Fruit fly (Drosophila melanogaster) whole organism, wandering third instar larva: ENCODE results near the gene CG10638.

Source experiments
- Abd-B ChIP-seq: fragments of >200 bp; optimal IDR thresholded peaks from 2 replicates; lab custom pipeline; 2017; ENCODE audit warnings: missing biosample characterization, missing genetic modification characterization
- CG32264 ChIP-seq: fragments of 200-800 bp; sonication (Bioruptor generic); optimal IDR thresholded peaks from 2 replicates; lab custom pipeline; 2016; ENCODE audit warnings: missing biosample characterization, missing genetic modification characterization
- CG9705 ChIP-seq: fragments of 200-800 bp; sonication (Bioruptor generic); optimal IDR thresholded peaks from 2 replicates; lab custom pipeline; 2018; ENCODE audit warnings: missing biosample characterization, mild to moderate bottlenecking, missing genetic modification characterization
- CrebA ChIP-seq: fragments of 200-800 bp; sonication (Bioruptor generic); optimal IDR thresholded peaks from 2 replicates; lab custom pipeline; 2016; ENCODE audit warnings: missing biosample characterization, mild to moderate bottlenecking, missing genetic modification characterization, borderline replicate concordance
- Dfd ChIP-seq: fragments of >200 bp; optimal IDR thresholded peaks from 2 replicates; lab custom pipeline; 2017; ENCODE audit warnings: missing biosample characterization, missing genetic modification characterization
- Dif ChIP-seq: fragments of 200-275, 200-300 bp; sonication (Bioruptor generic); optimal IDR thresholded peaks from 2 replicates; lab custom pipeline; 2018; ENCODE audit warnings: missing biosample characterization, missing genetic modification characterization; ENCODE audit not compliant: partially characterized antibody
- GATAd ChIP-seq: sonication (Bioruptor generic); optimal IDR thresholded peaks from 2 replicates; lab custom pipeline; 2016; ENCODE audit warnings: missing biosample characterization, missing genetic modification characterization
- HLH106 ChIP-seq: fragments of 200-800 bp; optimal IDR thresholded peaks from 3 replicates; lab custom pipeline; 2019; ENCODE audit warnings: missing biosample characterization, mild to moderate bottlenecking, missing genetic modification characterization, moderate library complexity
- Hnf4 ChIP-seq: fragments of 200-800 bp; sonication (Bioruptor generic); optimal IDR thresholded peaks from 2 replicates; lab custom pipeline; 2016; ENCODE audit warnings: missing biosample characterization, mild to moderate bottlenecking, missing genetic modification characterization
- Hr78 ChIP-seq: fragments of >200 bp; optimal IDR thresholded peaks from 2 replicates; lab custom pipeline; 2017; ENCODE audit warnings: missing biosample characterization, missing genetic modification characterization
- Hr83 ChIP-seq: fragments of 200-300 bp; sonication (Bioruptor generic); optimal IDR thresholded peaks from 2 replicates; lab custom pipeline; 2016; ENCODE audit warnings: missing biosample characterization, mild to moderate bottlenecking, missing genetic modification characterization, moderate library complexity; ENCODE audit not compliant: poor library complexity, severe bottlenecking
- Jra ChIP-seq: sonication (Bioruptor generic); optimal IDR thresholded peaks from 2 replicates; lab custom pipeline; 2016; ENCODE audit warnings: missing biosample characterization, missing genetic modification characterization
- Mio ChIP-seq: sonication (Bioruptor generic); optimal IDR thresholded peaks from 2 replicates; lab custom pipeline; 2016; ENCODE audit warnings: missing biosample characterization, missing genetic modification characterization
- Myc ChIP-seq: fragments of >200 bp; optimal IDR thresholded peaks from 2 replicates; lab custom pipeline; 2017
- OdsH ChIP-seq: fragments of 200-800 bp; sonication (Bioruptor generic); optimal IDR thresholded peaks from 2 replicates; lab custom pipeline; 2016; ENCODE audit warnings: missing biosample characterization, mild to moderate bottlenecking, missing genetic modification characterization
- Rel ChIP-seq, 2 experiments: fragments of 200-800 bp; sonication (Bioruptor generic) in 1 of 2; optimal IDR thresholded peaks; 2 replicates in 1 of 2; 3 replicates in 1 of 2; lab custom pipeline; 2016 to 2019; ENCODE audit warnings: mild to moderate bottlenecking in 2 of 2, missing biosample characterization in 2 of 2, missing genetic modification characterization in 2 of 2, moderate library complexity in 1 of 2
- Sp1 ChIP-seq: fragments of 200-800 bp; sonication (Bioruptor generic); optimal IDR thresholded peaks from 3 replicates; lab custom pipeline; 2019; ENCODE audit warnings: missing biosample characterization, mild to moderate bottlenecking, missing genetic modification characterization, moderate library complexity
- Vsx2 ChIP-seq: fragments of 200-300, 225-300 bp; sonication (Bioruptor generic); optimal IDR thresholded peaks from 2 replicates; lab custom pipeline; 2018; ENCODE audit warnings: missing biosample characterization, missing genetic modification characterization; ENCODE audit not compliant: partially characterized antibody
- br ChIP-seq: fragments of 200-800 bp; sonication (Bioruptor generic); optimal IDR thresholded peaks from 2 replicates; lab custom pipeline; 2016; ENCODE audit warnings: missing biosample characterization, missing genetic modification characterization
- dl ChIP-seq, 2 experiments: fragments of 175-275, 200-275 bp in 1 of 2; fragments of 200-275 bp in 1 of 2; sonication (Bioruptor generic); optimal IDR thresholded peaks; lab custom pipeline; 2018; ENCODE audit warnings: mild to moderate bottlenecking in 2 of 2, missing biosample characterization in 2 of 2, missing genetic modification characterization in 2 of 2, moderate library complexity in 2 of 2; ENCODE audit not compliant: partially characterized antibody in 2 of 2, insufficient read depth in 1 of 2
- dmrt93B ChIP-seq: fragments of 200-800 bp; sonication (Bioruptor generic); optimal IDR thresholded peaks from 2 replicates; lab custom pipeline; 2018; ENCODE audit warnings: missing biosample characterization, mild to moderate bottlenecking, missing genetic modification characterization
- dsf ChIP-seq: sonication (Bioruptor generic); optimal IDR thresholded peaks from 2 replicates; lab custom pipeline; 2016; ENCODE audit warnings: missing biosample characterization, missing genetic modification characterization, borderline replicate concordance
- ey ChIP-seq: fragments of 200-800 bp; sonication (Bioruptor generic); optimal IDR thresholded peaks from 2 replicates; lab custom pipeline; 2016; ENCODE audit warnings: missing biosample characterization, missing genetic modification characterization
- foxo ChIP-seq, 2 experiments: fragments of 200-800 bp; sonication (Bioruptor generic); optimal IDR thresholded peaks; 2 replicates in 1 of 2; 3 replicates in 1 of 2; lab custom pipeline; 2016 to 2017; ENCODE audit warnings: missing biosample characterization in 2 of 2, missing genetic modification characterization in 2 of 2
- fru ChIP-seq: fragments of 200-800 bp; sonication (Bioruptor generic); optimal IDR thresholded peaks from 3 replicates; lab custom pipeline; 2016; ENCODE audit warnings: missing biosample characterization, mild to moderate bottlenecking, missing genetic modification characterization
- h ChIP-seq: fragments of 200-800 bp; sonication (Bioruptor generic); optimal IDR thresholded peaks from 3 replicates; lab custom pipeline; 2016; ENCODE audit warnings: missing biosample characterization, mild to moderate bottlenecking, missing genetic modification characterization
- jim ChIP-seq: fragments of 175-275, 200-325 bp; sonication (Bioruptor generic); optimal IDR thresholded peaks from 2 replicates; lab custom pipeline; 2016; ENCODE audit warnings: missing biosample characterization, mild to moderate bottlenecking, missing genetic modification characterization
- pan ChIP-seq: fragments of >200 bp; optimal IDR thresholded peaks from 2 replicates; lab custom pipeline; 2017
- psq ChIP-seq: fragments of 200-800 bp; sonication (Bioruptor generic); optimal IDR thresholded peaks from 3 replicates; lab custom pipeline; 2017; ENCODE audit warnings: missing biosample characterization, mild to moderate bottlenecking, missing genetic modification characterization, moderate library complexity
- rgr ChIP-seq: fragments of 200-800 bp; sonication (Bioruptor generic); optimal IDR thresholded peaks from 3 replicates; lab custom pipeline; 2016; ENCODE audit warnings: missing biosample characterization, mild to moderate bottlenecking, missing genetic modification characterization
- sage ChIP-seq: fragments of 200-800 bp; sonication (Bioruptor generic); optimal IDR thresholded peaks from 2 replicates; lab custom pipeline; 2016; ENCODE audit warnings: missing biosample characterization, mild to moderate bottlenecking, missing genetic modification characterization
- sv ChIP-seq: fragments of 200-800 bp; sonication (Bioruptor generic); optimal IDR thresholded peaks from 3 replicates; lab custom pipeline; 2016; ENCODE audit warnings: missing biosample characterization, missing genetic modification characterization
- tai ChIP-seq: sonication (Bioruptor generic); optimal IDR thresholded peaks from 2 replicates; lab custom pipeline; 2016; ENCODE audit warnings: missing biosample characterization, missing genetic modification characterization
- usp ChIP-seq: fragments of >200 bp; optimal IDR thresholded peaks from 2 replicates; lab custom pipeline; 2017; ENCODE audit warnings: missing biosample characterization, missing genetic modification characterization
- woc ChIP-seq: sonication (Bioruptor generic); optimal IDR thresholded peaks from 2 replicates; lab custom pipeline; 2016; ENCODE audit warnings: missing biosample characterization, mild to moderate bottlenecking, missing genetic modification characterization

The CG10638 gene

dm6 chr3L:12532220-12532619 is 31.1 kb upstream of the CG10638 start:
- no peak for TF ChIP-seq tai

- TF ChIP-seq sv (GFP tag; lab: Kevin White, UChicago) (no peak), ey (GFP tag; lab: Kevin White, UChicago) (no peak), h (GFP tag; lab: Kevin White, UChicago) (peak; percentile 11), Rel (GFP tag; optimal IDR thresholded peaks at IDR 0.05; lab: Kevin White, UChicago) (no peak), Rel (tag; optimal IDR thresholded peaks at IDR 0.05; lab: Kevin White, UChicago) (peak; percentile 63), Sp1 (GFP tag; lab: Kevin White, UChicago) (peak; percentile 21)
These were observed 28.9 kb upstream of the CG10638 start, which contains the start of gene nst for dm6 chr3L:12530044-12530443. nst (minus strand) TSS chr3L:12530171.

- peak; percentile 68 for TF ChIP-seq Jra
- no peak for TF ChIP-seq tai
- TF ChIP-seq sv (GFP tag; lab: Kevin White, UChicago): no peak
- TF ChIP-seq Vsx2 (GFP tag; lab: Kevin White, UChicago): no peak
- peak; percentile 47 for TF ChIP-seq Sp1 (GFP tag; lab: Kevin White, UChicago)
- peak in 1 of 2 experiments; percentile 77 for TF ChIP-seq foxo (GFP tag; optimal IDR thresholded peaks at IDR 0.05; lab: Kevin White, UChicago)
- peak; percentile 64 for TF ChIP-seq Hnf4 (GFP tag; lab: Kevin White, UChicago)
- TF ChIP-seq Dfd (GFP tag; lab: Kevin White, UChicago): no peak
- TF ChIP-seq Dif (GFP tag; lab: Kevin White, UChicago): no peak
- peak; percentile 55 for TF ChIP-seq OdsH (GFP tag; lab: Kevin White, UChicago)
- TF ChIP-seq Hr83 (GFP tag; lab: Kevin White, UChicago): peak; percentile 9
- TF ChIP-seq woc (GFP tag; lab: Kevin White, UChicago): peak; percentile 39
- TF ChIP-seq dmrt93B: no peak
- no peak for TF ChIP-seq Hr78
- no peak for TF ChIP-seq Mio
- TF ChIP-seq dsf (GFP tag; lab: Kevin White, UChicago): no peak
- TF ChIP-seq ey (GFP tag; lab: Kevin White, UChicago): peak; percentile 54
- no peak for TF ChIP-seq Rel (GFP tag; optimal IDR thresholded peaks at IDR 0.05; lab: Kevin White, UChicago)
- TF ChIP-seq Rel (tag; optimal IDR thresholded peaks at IDR 0.05; lab: Kevin White, UChicago): no peak
- TF ChIP-seq br (GFP tag; lab: Kevin White, UChicago): peak; percentile 61
- TF ChIP-seq CG32264 (GFP tag; lab: Kevin White, UChicago): peak; percentile 27
- TF ChIP-seq Abd-B (GFP tag; lab: Kevin White, UChicago): no peak
- peak; percentile 61 for TF ChIP-seq fru (GFP tag; lab: Kevin White, UChicago)
- no peak for TF ChIP-seq CG9705
- TF ChIP-seq h (GFP tag; lab: Kevin White, UChicago): peak; percentile 44
- no peak for TF ChIP-seq GATAd
- no peak for TF ChIP-seq usp
- TF ChIP-seq dl (GFP tag; optimal IDR thresholded peaks at IDR 0.05; lab: Kevin White, UChicago; ENCODE audit: insufficient read depth in 1 of 2, partially characterized antibody in 2 of 2): no peak
- TF ChIP-seq jim (GFP tag; lab: Kevin White, UChicago): no peak
- peak; percentile 63 for TF ChIP-seq rgr
- TF ChIP-seq psq (GFP tag; lab: Kevin White, UChicago): peak; percentile 22
- TF ChIP-seq HLH106 (tag; lab: Kevin White, UChicago): peak; percentile 41
These were observed 28.4 kb upstream of the CG10638 start for dm6 chr3L:12529431-12530007.

dm6 chr3L:12526433-12527113 is 25.5 kb upstream of the CG10638 start, which contains the start of gene eIF2beta:
eIF2beta (minus strand) TSS chr3L:12526731.
- TF ChIP-seq sv (GFP tag; lab: Kevin White, UChicago): peak; percentile 34
- TF ChIP-seq sage (GFP tag; lab: Kevin White, UChicago): peak; percentile 55
- TF ChIP-seq pan (lab: Kevin White, UChicago): no peak
- TF ChIP-seq fru (GFP tag; lab: Kevin White, UChicago): peak; percentile 52
- peak; percentile 20 for TF ChIP-seq Hnf4 (GFP tag; lab: Kevin White, UChicago)
- no peak for TF ChIP-seq br (GFP tag; lab: Kevin White, UChicago)
- TF ChIP-seq CrebA (GFP tag; lab: Kevin White, UChicago): no peak
- peak; percentile 23 for TF ChIP-seq h (GFP tag; lab: Kevin White, UChicago)
- peak; percentile 4 for TF ChIP-seq Sp1 (GFP tag; lab: Kevin White, UChicago)
- peak; percentile 27 for TF ChIP-seq woc (GFP tag; lab: Kevin White, UChicago)
- TF ChIP-seq jim (GFP tag; lab: Kevin White, UChicago): no peak
- peak; percentile 1 for TF ChIP-seq Myc (lab: Kevin White, UChicago)
